Worm (Caenorhabditis elegans): Measurements from ENCODE around the gene pcdr-1.

The pcdr-1 gene

ce11 chrX:15704579-15705110 lies 38.1 kb downstream of the pcdr-1 start:
- TF ChIP-seq egl-5 (tag; optimal IDR thresholded peaks at IDR 0.05) (peak; percentile 47), nhr-25 (tag; optimal IDR thresholded peaks at IDR 0.05) (peak; percentile 12), nfya-1 (tag; optimal IDR thresholded peaks at IDR 0.05; ENCODE audit: insufficient read depth) (peak; percentile 32), nhr-11 (tag; optimal IDR thresholded peaks at IDR 0.05) (no peak), unc-62 (GFP tag; optimal IDR thresholded peaks at IDR 0.05) (no peak), nhr-28 (tag; optimal IDR thresholded peaks at IDR 0.05) (no peak), nhr-43 (tag; optimal IDR thresholded peaks at IDR 0.05; ENCODE audit: poor library complexity, severe bottlenecking) (no peak), ztf-4 (tag; optimal IDR thresholded peaks at IDR 0.05) (no peak), ceh-28 (tag; optimal IDR thresholded peaks at IDR 0.05) (peak; percentile 33), jun-1 (tag; optimal IDR thresholded peaks at IDR 0.05) (peak; percentile 64), pha-4 (tag; optimal IDR thresholded peaks at IDR 0.05) (peak; percentile 51), lin-15B (tag; optimal IDR thresholded peaks at IDR 0.05) (no peak), nhr-77 (tag; optimal IDR thresholded peaks at IDR 0.05) (no peak), daf-12 (tag; optimal IDR thresholded peaks at IDR 0.05) (no peak), fkh-10 (GFP tag; optimal IDR thresholded peaks at IDR 0.05) (no peak), R02D3.7 (tag; optimal IDR thresholded peaks at IDR 0.05) (no peak), tbx-2 (tag; optimal IDR thresholded peaks at IDR 0.05) (no peak), aly-2 (tag; optimal IDR thresholded peaks at IDR 0.05) (no peak), nhr-12 (tag; optimal IDR thresholded peaks at IDR 0.05) (no peak), hmg-11 (tag; optimal IDR thresholded peaks at IDR 0.05) (no peak), fos-1 (tag; optimal IDR thresholded peaks at IDR 0.05) (no peak), pqm-1 (tag; optimal IDR thresholded peaks at IDR 0.05) (peak; percentile 68), nhr-237 (tag; optimal IDR thresholded peaks at IDR 0.05) (no peak), elt-1 (tag; optimal IDR thresholded peaks at IDR 0.05) (peak; percentile 3), elt-2 (tag; optimal IDR thresholded peaks at IDR 0.05) (peak; percentile 83), fkh-2 (tag; optimal IDR thresholded peaks at IDR 0.05) (no peak), mdl-1 (tag; optimal IDR thresholded peaks at IDR 0.05) (peak; percentile 8), snpc-4 (tag; optimal IDR thresholded peaks at IDR 0.05) (no peak), lin-39 (tag; optimal IDR thresholded peaks at IDR 0.05) (no peak), ztf-11 (tag; optimal IDR thresholded peaks at IDR 0.05) (no peak), lsy-12 (tag; optimal IDR thresholded peaks at IDR 0.05) (peak; percentile 9), eor-1 (tag; optimal IDR thresholded peaks at IDR 0.05) (no peak), zag-1 (tag; optimal IDR thresholded peaks at IDR 0.05) (no peak), egl-27 (tag; optimal IDR thresholded peaks at IDR 0.05) (no peak), unc-39 (tag; optimal IDR thresholded peaks at IDR 0.05) (no peak), nhr-23 (tag; optimal IDR thresholded peaks at IDR 0.05) (peak; percentile 75), skn-1 (tag; optimal IDR thresholded peaks at IDR 0.05) (no peak), elt-3 (tag; optimal IDR thresholded peaks at IDR 0.05) (peak in 1 of 3 experiments; percentile 30), nhr-67 (tag; optimal IDR thresholded peaks at IDR 0.05) (no peak)

ce11 chrX:15706108-15706676 lies 39.6 kb downstream of the pcdr-1 start:
- TF ChIP-seq nhr-43 (tag; optimal IDR thresholded peaks at IDR 0.05; ENCODE audit: poor library complexity, severe bottlenecking) (peak; percentile 78), tbx-2 (tag; optimal IDR thresholded peaks at IDR 0.05) (no peak), nhr-23 (tag; optimal IDR thresholded peaks at IDR 0.05) (peak; percentile 62), snpc-4 (tag; optimal IDR thresholded peaks at IDR 0.05) (no peak), nhr-25 (tag; optimal IDR thresholded peaks at IDR 0.05) (peak; percentile 49)

ce11 chrX:15707366-15707892 lies 40.9 kb downstream of the pcdr-1 start:
- TF ChIP-seq nhr-25 (tag; optimal IDR thresholded peaks at IDR 0.05) (no peak), nhr-77 (tag; optimal IDR thresholded peaks at IDR 0.05) (no peak), nfya-1 (tag; optimal IDR thresholded peaks at IDR 0.05; ENCODE audit: insufficient read depth) (peak; percentile 86), mml-1 (tag; optimal IDR thresholded peaks at IDR 0.05) (no peak), ceh-16 (tag; optimal IDR thresholded peaks at IDR 0.05) (no peak), lin-39 (tag; optimal IDR thresholded peaks at IDR 0.05) (peak; percentile 97), egl-5 (tag; optimal IDR thresholded peaks at IDR 0.05) (peak; percentile 65), tbx-2 (tag; optimal IDR thresholded peaks at IDR 0.05) (peak; percentile 44), ceh-82 (tag; optimal IDR thresholded peaks at IDR 0.05) (no peak), pha-4 (tag; optimal IDR thresholded peaks at IDR 0.05) (peak; percentile 88), ama-1 (optimal IDR thresholded peaks at IDR 0.05) (peak; percentile 61), nhr-11 (tag; optimal IDR thresholded peaks at IDR 0.05) (peak; percentile 83), snpc-4 (tag; optimal IDR thresholded peaks at IDR 0.05) (peak; percentile 84), unc-39 (tag; optimal IDR thresholded peaks at IDR 0.05) (no peak), R02D3.7 (tag; optimal IDR thresholded peaks at IDR 0.05) (peak; percentile 47), ztf-11 (tag; optimal IDR thresholded peaks at IDR 0.05) (no peak), ceh-28 (tag; optimal IDR thresholded peaks at IDR 0.05) (peak; percentile 77), nhr-23 (tag; optimal IDR thresholded peaks at IDR 0.05) (peak; percentile 77), zag-1 (tag; optimal IDR thresholded peaks at IDR 0.05) (no peak), hmg-11 (tag; optimal IDR thresholded peaks at IDR 0.05) (peak; percentile 79), elt-2 (tag; optimal IDR thresholded peaks at IDR 0.05) (peak; percentile 61), fkh-10 (GFP tag; optimal IDR thresholded peaks at IDR 0.05) (peak; percentile 83), unc-62 (GFP tag; optimal IDR thresholded peaks at IDR 0.05) (peak; percentile 61), elt-1 (tag; optimal IDR thresholded peaks at IDR 0.05) (peak; percentile 51), ZK546.5 (tag; optimal IDR thresholded peaks at IDR 0.05) (no peak), nhr-76 (tag; optimal IDR thresholded peaks at IDR 0.05) (no peak), pqm-1 (tag; optimal IDR thresholded peaks at IDR 0.05) (peak; percentile 59), lsy-12 (tag; optimal IDR thresholded peaks at IDR 0.05) (peak; percentile 48), nhr-67 (tag; optimal IDR thresholded peaks at IDR 0.05) (no peak), mdl-1 (tag; optimal IDR thresholded peaks at IDR 0.05) (peak; percentile 88), skn-1 (tag; optimal IDR thresholded peaks at IDR 0.05) (peak; percentile 58), ztf-4 (tag; optimal IDR thresholded peaks at IDR 0.05) (no peak)

All from whole organism, L3 larva.